Worm (Caenorhabditis elegans): ENCODE measurements around the gene map-1.

DNA sequence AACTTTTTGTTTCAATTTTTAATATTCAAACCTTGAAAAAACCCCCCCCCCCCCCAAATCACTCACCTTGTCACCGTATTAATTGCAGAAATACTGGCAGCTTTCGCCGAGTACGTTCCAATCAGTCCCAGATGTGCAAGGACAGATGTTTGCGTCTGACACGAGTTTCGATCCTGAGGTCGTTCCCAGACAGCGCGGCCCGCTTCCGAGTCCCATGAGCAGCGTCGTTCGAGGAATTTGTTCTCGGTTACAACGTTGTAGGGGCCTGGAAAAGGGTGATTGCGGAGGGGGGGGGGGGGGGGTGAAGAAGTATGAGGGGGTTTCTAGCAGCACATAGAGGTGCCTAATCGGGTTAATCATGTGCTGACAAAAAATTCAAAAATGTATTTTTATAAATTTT is 23.8 kb downstream of the map-1 start:
- TF ChIP-seq tbx-11 (GFP tag; IDR thresholded peaks at IDR 0.05) (no peak), hnd-1 (tag; optimal IDR thresholded peaks at IDR 0.05) (no peak), ama-1 (optimal IDR thresholded peaks at IDR 0.05) (no peak), tra-4 (tag; optimal IDR thresholded peaks at IDR 0.05) (no peak), scrt-1 (GFP tag; IDR thresholded peaks at IDR 0.05) (no peak), aly-1 (tag; optimal IDR thresholded peaks at IDR 0.05) (no peak), pes-1 (GFP tag; IDR thresholded peaks at IDR 0.05) (no peak), flt-1 (GFP tag; IDR thresholded peaks at IDR 0.05) (no peak), hmg-4 (GFP tag; optimal IDR thresholded peaks at IDR 0.05) (no peak), ceh-36 (tag; optimal IDR thresholded peaks at IDR 0.05) (no peak), ceh-13 (GFP tag; optimal IDR thresholded peaks at IDR 0.05) (no peak), ets-7 (tag; optimal IDR thresholded peaks at IDR 0.05) (no peak), B0310.2 (tag; optimal IDR thresholded peaks at IDR 0.05) (no peak), tbx-37 (GFP tag; conservative IDR thresholded peaks at IDR 0.05) (no peak)
